Worm (Caenorhabditis elegans) whole organism, early embryonic: ENCODE measurements around the gene C33H5.16.

Source experiments
- B0310.2 ChIP-seq: sonication (generic microtip); optimal IDR thresholded peaks from 2 replicates; lab custom pipeline; 2016; ENCODE audit warnings: mild to moderate bottlenecking, missing genetic modification characterization, missing compliant biosample characterization
- F13C5.2 ChIP-seq: sonication (generic microtip); optimal IDR thresholded peaks from 2 replicates; lab custom pipeline; 2017; ENCODE audit warnings: mild to moderate bottlenecking, missing genetic modification characterization, inconsistent platforms, missing compliant biosample characterization
- aly-1 ChIP-seq: sonication (generic microtip); optimal IDR thresholded peaks from 2 replicates; lab custom pipeline; 2016; ENCODE audit warnings: missing genetic modification characterization, missing compliant biosample characterization
- ama-1 ChIP-seq: fragments of 150-350 bp; optimal IDR thresholded peaks from 2 replicates; lab custom pipeline; 2014
- ceh-13 ChIP-seq: fragments of 200-800 bp; sonication (Bioruptor generic); optimal IDR thresholded peaks from 2 replicates; lab custom pipeline; 2018; ENCODE audit warnings: mild to moderate bottlenecking, missing genetic modification characterization, missing compliant biosample characterization
- ceh-36 ChIP-seq: sonication (generic microtip); optimal IDR thresholded peaks from 2 replicates; lab custom pipeline; 2016; ENCODE audit warnings: missing genetic modification characterization, inconsistent platforms, missing compliant biosample characterization
- ets-7 ChIP-seq: sonication (generic microtip); optimal IDR thresholded peaks from 2 replicates; lab custom pipeline; 2016; ENCODE audit warnings: missing genotype, missing genetic modification characterization, missing compliant biosample characterization
- flt-1 ChIP-seq: fragments of 200-800 bp; sonication (Bioruptor generic); IDR thresholded peaks from 2 replicates; pipeline ENCODE4 v1.3.6; 2022; ENCODE audit warnings: missing genetic modification characterization, missing compliant biosample characterization
- hmbx-1 ChIP-seq: sonication (generic microtip); optimal IDR thresholded peaks from 2 replicates; lab custom pipeline; 2016; ENCODE audit warnings: mild to moderate bottlenecking, missing genetic modification characterization, missing compliant biosample characterization
- hmg-4 ChIP-seq: fragments of 200-800 bp; sonication (Bioruptor generic); optimal IDR thresholded peaks from 2 replicates; lab custom pipeline; 2018; ENCODE audit warnings: mild to moderate bottlenecking, missing genetic modification characterization, missing compliant biosample characterization
- hnd-1 ChIP-seq: sonication (generic microtip); optimal IDR thresholded peaks from 2 replicates; lab custom pipeline; 2016; ENCODE audit warnings: missing genetic modification characterization, missing compliant biosample characterization
- pes-1 ChIP-seq: fragments of 200-800 bp; sonication (Bioruptor generic); IDR thresholded peaks from 2 replicates; pipeline ENCODE4 v1.3.6; 2022; ENCODE audit warnings: missing genetic modification reagents, missing genetic modification characterization, missing compliant biosample characterization
- scrt-1 ChIP-seq: fragments of 200-800 bp; sonication (Bioruptor generic); IDR thresholded peaks from 2 replicates; pipeline ENCODE4 v1.3.6; 2022; ENCODE audit warnings: missing genetic modification characterization, missing compliant biosample characterization
- sea-1 ChIP-seq: fragments of 200-800 bp; sonication (Bioruptor generic); conservative IDR thresholded peaks from 2 replicates; pipeline ENCODE4 v1.3.6; 2022; ENCODE audit warnings: missing genetic modification characterization, missing compliant biosample characterization
- tbx-11 ChIP-seq: fragments of 200-800 bp; sonication (Bioruptor generic); IDR thresholded peaks from 2 replicates; pipeline ENCODE4 v1.3.6; 2022; ENCODE audit warnings: missing genetic modification characterization, missing compliant biosample characterization
- tbx-37 ChIP-seq: fragments of 200-800 bp; sonication (Bioruptor generic); conservative IDR thresholded peaks from 2 replicates; pipeline ENCODE4 v1.3.6; 2022; ENCODE audit warnings: missing genetic modification reagents, missing genetic modification characterization, missing compliant biosample characterization
- tra-4 ChIP-seq: sonication (generic microtip); optimal IDR thresholded peaks from 2 replicates; lab custom pipeline; 2017; ENCODE audit warnings: missing genetic modification characterization, missing compliant biosample characterization

The C33H5.16 gene

ce11 chrIV:7804740-7805139, 1.6 kb upstream of the C33H5.16 start, which contains the start of gene C33H5.2:
Gene C33H5.2, plus strand, starts transcription at chrIV:7805040.
- TF ChIP-seq ceh-13 (no peak), pes-1 (GFP tag; lab: Robert Waterston, UW) (no peak), hmg-4 (no peak), flt-1 (GFP tag; lab: Robert Waterston, UW) (no peak), ceh-36 (tag; lab: Kevin White, UChicago) (no peak), tbx-11 (no peak), F13C5.2 (tag; lab: Kevin White, UChicago) (no peak), ets-7 (no peak), tbx-37 (GFP tag; lab: Robert Waterston, UW) (no peak)

DNA sequence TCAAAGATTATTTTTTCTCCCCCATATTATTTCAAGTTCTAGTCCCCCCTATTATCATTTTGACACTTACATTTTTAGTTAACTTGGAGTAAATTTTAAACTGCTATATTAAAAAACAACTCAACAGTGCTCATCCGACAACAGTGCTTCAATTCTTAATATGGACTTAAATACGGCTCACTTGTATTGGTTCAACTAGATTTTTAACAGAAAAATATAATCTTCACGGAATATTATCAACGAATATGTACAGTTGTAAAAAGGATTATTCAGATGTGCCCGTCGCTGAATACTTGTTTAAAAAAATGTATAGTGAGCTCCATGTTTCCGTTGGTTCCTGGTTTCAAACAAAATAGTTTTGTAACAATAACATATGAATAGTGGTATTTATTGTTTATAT, 2.8 kb downstream of the C33H5.16 start:
- TF ChIP-seq tbx-37 (GFP tag; lab: Robert Waterston, UW): no peak
- TF ChIP-seq scrt-1 (GFP tag; lab: Robert Waterston, UW): no peak
- TF ChIP-seq aly-1 (tag; lab: Kevin White, UChicago): no peak

DNA sequence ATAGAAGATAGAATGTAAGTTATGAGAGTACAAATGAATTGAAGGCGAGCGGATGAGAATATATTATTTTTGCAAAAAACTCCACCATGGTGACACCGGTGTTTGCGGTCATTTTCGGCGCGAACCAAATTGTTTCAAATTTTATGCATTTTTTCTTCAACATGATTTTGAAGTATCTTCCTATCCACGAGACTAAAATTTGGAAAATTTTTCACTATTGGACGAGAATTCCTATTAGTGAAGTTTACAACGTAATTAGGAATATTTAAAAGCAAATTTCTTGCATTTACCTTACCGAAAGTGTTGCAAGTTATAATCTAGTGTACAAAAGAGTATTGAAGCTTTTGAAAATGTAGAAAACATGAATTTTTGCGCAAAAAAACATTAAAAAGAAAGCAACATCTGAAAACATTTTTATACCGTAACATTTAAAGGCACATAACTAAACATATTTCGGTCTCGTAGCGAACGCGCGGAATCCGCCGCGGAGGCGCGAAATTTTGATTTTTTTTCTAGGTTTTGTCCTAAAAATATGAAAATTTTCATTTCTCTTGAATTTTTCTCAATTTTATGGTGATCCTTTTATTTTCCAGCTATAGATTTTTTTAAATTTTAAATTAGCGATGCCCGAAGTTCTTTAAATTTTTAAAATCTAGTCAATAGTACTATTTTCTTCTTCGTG, 6.6 kb downstream of the C33H5.16 start, which contains the start of gene sgo-1:
Gene sgo-1, minus strand, starts transcription at position 51 of the 682 bp plus-strand sequence.
- TF ChIP-seq ets-7: no peak
- TF ChIP-seq B0310.2: no peak
- TF ChIP-seq flt-1 (GFP tag; lab: Robert Waterston, UW): no peak
- TF ChIP-seq F13C5.2 (tag; lab: Kevin White, UChicago): no peak
- TF ChIP-seq tbx-11: no peak
- TF ChIP-seq hmg-4: no peak
- no peak for TF ChIP-seq ceh-36 (tag; lab: Kevin White, UChicago)
- TF ChIP-seq sea-1 (GFP tag; lab: Robert Waterston, UW): no peak
- TF ChIP-seq pes-1 (GFP tag; lab: Robert Waterston, UW): no peak
- no peak for TF ChIP-seq tbx-37 (GFP tag; lab: Robert Waterston, UW)
- TF ChIP-seq ama-1 (lab: Kevin White, UChicago): no peak
- no peak for TF ChIP-seq hnd-1 (tag; lab: Kevin White, UChicago)
- TF ChIP-seq aly-1 (tag; lab: Kevin White, UChicago): no peak
- TF ChIP-seq ceh-13: no peak

- TF ChIP-seq F13C5.2 (tag; lab: Kevin White, UChicago) (no peak), ceh-36 (tag; lab: Kevin White, UChicago) (no peak), aly-1 (tag; lab: Kevin White, UChicago) (no peak), ama-1 (lab: Kevin White, UChicago) (no peak), pes-1 (GFP tag; lab: Robert Waterston, UW) (no peak), tra-4 (tag; lab: Kevin White, UChicago) (no peak), scrt-1 (GFP tag; lab: Robert Waterston, UW) (no peak), ceh-13 (no peak), B0310.2 (no peak), hmg-4 (no peak), tbx-37 (GFP tag; lab: Robert Waterston, UW) (no peak), sea-1 (GFP tag; lab: Robert Waterston, UW) (no peak), hmbx-1 (no peak), hnd-1 (tag; lab: Kevin White, UChicago) (no peak), ets-7 (no peak), flt-1 (GFP tag; lab: Robert Waterston, UW) (no peak), tbx-11 (no peak)
Observed at ce11 chrIV:7794709-7795108, 8.4 kb downstream of the C33H5.16 start, which contains the start of gene ntp-1. Gene ntp-1, minus strand, starts transcription at chrIV:7794809.

ce11 chrIV:7791821-7792446, 11.2 kb downstream of the C33H5.16 start, which contains the start of gene C33H5.13:
Gene C33H5.13, minus strand, starts transcription at chrIV:7792263.
- TF ChIP-seq flt-1 (GFP tag; lab: Robert Waterston, UW) (no peak), hmbx-1 (no peak), aly-1 (tag; lab: Kevin White, UChicago) (no peak), scrt-1 (GFP tag; lab: Robert Waterston, UW) (no peak), ama-1 (lab: Kevin White, UChicago) (no peak), ets-7 (no peak), tra-4 (tag; lab: Kevin White, UChicago) (no peak), sea-1 (GFP tag; lab: Robert Waterston, UW) (no peak), ceh-36 (tag; lab: Kevin White, UChicago) (no peak), hmg-4 (no peak), ceh-13 (no peak), B0310.2 (no peak), F13C5.2 (tag; lab: Kevin White, UChicago) (no peak), hnd-1 (tag; lab: Kevin White, UChicago) (no peak), tbx-37 (GFP tag; lab: Robert Waterston, UW) (no peak), pes-1 (GFP tag; lab: Robert Waterston, UW) (no peak), tbx-11 (no peak)

ce11 chrIV:7790801-7791588, 12.2 kb downstream of the C33H5.16 start, which contains the start of gene rsp-6:
Gene rsp-6, minus strand, starts transcription at chrIV:7791229.
- TF ChIP-seq F13C5.2 (tag; lab: Kevin White, UChicago): peak; percentile 84
- TF ChIP-seq flt-1 (GFP tag; lab: Robert Waterston, UW): no peak
- peak; percentile 41 for TF ChIP-seq ama-1 (lab: Kevin White, UChicago)
- TF ChIP-seq sea-1 (GFP tag; lab: Robert Waterston, UW): no peak
